Worm (Caenorhabditis elegans) whole organism, L4 larva: ENCODE measurements around the gene ifb-2.

Experiments used
- aha-1 ChIP-seq: fragments of 150-350 bp; peaks from one replicate; lab custom pipeline; 2014; ENCODE audit warnings: missing biosample characterization, missing genetic modification characterization
- dve-1 ChIP-seq: sonication (generic microtip); optimal IDR thresholded peaks from 2 replicates; lab custom pipeline; 2017; ENCODE audit warnings: antibody characterized with exemption, mild to moderate bottlenecking, missing genetic modification characterization, missing compliant biosample characterization; ENCODE audit not compliant: insufficient read depth
- madf-5 ChIP-seq, 2 experiments: fragments of 200-800 bp; sonication (Bioruptor generic); IDR thresholded peaks; 2 replicates each; pipeline ENCODE4 v1.3.6; 2022; ENCODE audit warnings: missing compliant biosample characterization in 2 of 2, missing genetic modification characterization in 2 of 2
- mdl-1 ChIP-seq, 2 experiments: fragments of 150-350 bp in 1 of 2; sonication (generic microtip) in 1 of 2; optimal IDR thresholded peaks; 2 replicates each; lab custom pipeline; 2014 to 2017; ENCODE audit warnings: missing biosample characterization in 2 of 2, missing genetic modification characterization in 2 of 2

- TF ChIP-seq dve-1 (tag; lab: Kevin White, UChicago) (no peak), madf-5 (GFP tag; IDR thresholded peaks at IDR 0.05; lab: Robert Waterston, UW) (no peak), aha-1 (no peak), mdl-1 (tag; optimal IDR thresholded peaks at IDR 0.05; lab: Kevin White, UChicago) (no peak)
These were observed 34.1 kb upstream of the ifb-2 start, which contains the start of the genes C18A3.10 and C18A3.3 for ce11 chrII:5715745-5716357.
